Fruit fly (Drosophila melanogaster): ENCODE data around the gene CG32512.

CG32512 gene

DNA sequence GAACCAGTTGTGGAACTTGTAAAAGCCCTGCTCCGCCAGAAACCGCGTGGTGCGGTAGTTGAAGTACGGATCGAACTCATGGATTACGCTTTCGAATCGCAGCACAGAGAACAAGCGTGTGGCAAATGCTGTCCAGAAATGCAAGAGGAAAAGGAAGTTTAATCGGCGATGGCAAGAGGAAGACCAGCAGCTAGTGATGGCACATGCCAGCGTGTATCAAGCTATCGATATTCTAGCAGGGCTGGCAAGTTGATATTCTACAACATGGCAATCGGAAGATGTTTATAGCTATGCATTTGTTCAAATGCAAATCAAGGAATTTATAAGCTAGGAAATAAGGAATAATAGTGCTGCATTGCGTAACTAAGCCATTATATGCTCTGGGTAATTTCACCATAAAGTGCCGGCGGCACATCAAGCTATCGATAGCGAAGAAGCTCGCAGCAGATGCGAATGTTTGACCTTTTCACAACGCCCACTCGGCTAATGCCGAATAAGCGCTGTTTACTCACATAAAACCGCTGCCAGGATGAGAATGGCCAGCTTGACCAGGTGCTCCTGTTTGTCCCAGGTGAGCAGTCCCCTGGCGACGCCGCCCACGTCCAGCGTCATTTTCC, 14.1 kb downstream of the CG32512 start (continued):
- TF ChIP-seq az2 (GFP tag; optimal IDR thresholded peaks at IDR 0.05) (peak; percentile 47), CG7745 (tag; optimal IDR thresholded peaks at IDR 0.05) (peak; percentile 6), eyg (GFP tag; optimal IDR thresholded peaks at IDR 0.05) (peak; percentile 51), CG9876 (GFP tag; optimal IDR thresholded peaks at IDR 0.05) (peak; percentile 69), CG15479 (GFP tag; optimal IDR thresholded peaks at IDR 0.05) (no peak), CG11085 (GFP tag; IDR thresholded peaks at IDR 0.05) (peak; percentile 77; the same call in 1 of the 2 replicates), pum (GFP tag; optimal IDR thresholded peaks at IDR 0.05) (peak; percentile 33), NFAT (GFP tag; IDR thresholded peaks at IDR 0.05) (peak; percentile 85), kni (GFP tag; optimal IDR thresholded peaks at IDR 0.05) (peak; percentile 67), Deaf1 (tag; optimal IDR thresholded peaks at IDR 0.05) (peak; percentile 3), CG30431 (GFP tag; optimal IDR thresholded peaks at IDR 0.05) (peak; percentile 50), exex (tag; optimal IDR thresholded peaks at IDR 0.05) (peak; percentile 56), dysf (GFP tag; IDR thresholded peaks at IDR 0.05) (peak; percentile 63; the same call in 2 of the 3 replicates), Tbp (GFP tag; optimal IDR thresholded peaks at IDR 0.05) (no peak), lmd (GFP tag; IDR thresholded peaks at IDR 0.05) (peak; percentile 55), Opbp (GFP tag; IDR thresholded peaks at IDR 0.05; ENCODE audit: partially characterized antibody) (peak; percentile 82), CG32772 (GFP tag; IDR thresholded peaks at IDR 0.05) (peak; percentile 36; the same call in 1 of the 2 replicates), CG12744 (GFP tag; optimal IDR thresholded peaks at IDR 0.05) (peak; percentile 24), scrt (GFP tag; optimal IDR thresholded peaks at IDR 0.05) (peak; percentile 81), CG3995 (GFP tag; optimal IDR thresholded peaks at IDR 0.05) (peak; percentile 64), lilli (GFP tag; optimal IDR thresholded peaks at IDR 0.05) (peak; percentile 72), grn (GFP tag; optimal IDR thresholded peaks at IDR 0.05) (peak; percentile 17), vvl (GFP tag; IDR thresholded peaks at IDR 0.05) (peak; percentile 86), CG42726 (GFP tag; IDR thresholded peaks at IDR 0.05; ENCODE audit: partially characterized antibody) (peak; percentile 66), CG2875 (GFP tag; optimal IDR thresholded peaks at IDR 0.05) (peak; percentile 59), shn (GFP tag; optimal IDR thresholded peaks at IDR 0.05) (peak; percentile 68), ken (GFP tag; IDR thresholded peaks at IDR 0.05) (peak; percentile 74; the same call in 2 of the 3 replicates), nmo (GFP tag; optimal IDR thresholded peaks at IDR 0.05) (peak; percentile 65), onecut (GFP tag; IDR thresholded peaks at IDR 0.05) (peak; percentile 83), CG13894 (tag; optimal IDR thresholded peaks at IDR 0.05) (peak; percentile 68), NK7.1 (GFP tag; optimal IDR thresholded peaks at IDR 0.05) (peak; percentile 54), CG10462 (GFP tag; optimal IDR thresholded peaks at IDR 0.05) (peak; percentile 32), CG12104 (GFP tag; optimal IDR thresholded peaks at IDR 0.05) (peak; percentile 64), pros (GFP tag; optimal IDR thresholded peaks at IDR 0.05) (no peak), Bteb2 (GFP tag; optimal IDR thresholded peaks at IDR 0.05) (peak; percentile 75), al (GFP tag; IDR thresholded peaks at IDR 0.05) (peak; percentile 48; the same call in 1 of the 2 replicates), hth (optimal IDR thresholded peaks at IDR 0.05) (no peak), Taf1 (GFP tag; IDR thresholded peaks at IDR 0.05) (peak; percentile 42; the same call in 1 of the 2 replicates), Nf-YB (GFP tag; optimal IDR thresholded peaks at IDR 0.05) (peak; percentile 52), Hmr (GFP tag; optimal IDR thresholded peaks at IDR 0.05) (peak; percentile 92), chn (GFP tag; optimal IDR thresholded peaks at IDR 0.05) (peak; percentile 38), pnt (GFP tag; optimal IDR thresholded peaks at IDR 0.05) (no peak), BtbVII (GFP tag; optimal IDR thresholded peaks at IDR 0.05) (peak; percentile 86), br (optimal IDR thresholded peaks at IDR 0.05) (no peak), lov (optimal IDR thresholded peaks at IDR 0.05) (no peak), lov (GFP tag; IDR thresholded peaks at IDR 0.05) (peak; percentile 85), CG4730 (GFP tag; IDR thresholded peaks at IDR 0.05) (no peak), CG1024 (GFP tag; IDR thresholded peaks at IDR 0.05) (peak; percentile 73), pzg (GFP tag; optimal IDR thresholded peaks at IDR 0.05) (peak; percentile 75), mld (GFP tag; IDR thresholded peaks at IDR 0.05; ENCODE audit: partially characterized antibody) (peak; percentile 74; the same call in 1 of the 3 replicates), CG6254 (GFP tag; optimal IDR thresholded peaks at IDR 0.05) (peak; percentile 31)

All from whole organism, embryonic.